Fruit fly (Drosophila melanogaster): Measurements from ENCODE around the gene Smr.

Smr gene

dm6 chrX:12658999-12659560, 83.3 kb downstream of the Smr start, which contains the start of gene Tis11 (continued):
- peak; percentile 33 for TF ChIP-seq lab (GFP tag; optimal IDR thresholded peaks at IDR 0.05)
- TF ChIP-seq E2f2 (GFP tag; IDR thresholded peaks at IDR 0.05) = peak; percentile 82
- peak; percentile 56; the same call in 1 of the 3 replicates for TF ChIP-seq HLH4C (GFP tag; IDR thresholded peaks at IDR 0.05; ENCODE audit: partially characterized antibody)
- peak; percentile 27 for TF ChIP-seq nmo (GFP tag; optimal IDR thresholded peaks at IDR 0.05)
- TF ChIP-seq CG18599 (GFP tag; optimal IDR thresholded peaks at IDR 0.05) = peak; percentile 37
- TF ChIP-seq CG11696 (GFP tag; IDR thresholded peaks at IDR 0.05) = peak; percentile 23; the same call in 1 of the 2 replicates
- 0 out of 4 replicates have a peak, but pooled peaks have one; percentile 31 for TF ChIP-seq chinmo (GFP tag; IDR thresholded peaks at IDR 0.05; ENCODE audit: partially characterized antibody)

- TF ChIP-seq Dad (GFP tag; optimal IDR thresholded peaks at IDR 0.05) = no peak
- TF ChIP-seq ATbp (GFP tag; optimal IDR thresholded peaks at IDR 0.05) = peak; percentile 10
- TF ChIP-seq crol (GFP tag; IDR thresholded peaks at IDR 0.05) = no peak
- TF ChIP-seq Hsf (GFP tag; optimal IDR thresholded peaks at IDR 0.05) = no peak
- no peak for TF ChIP-seq dmrt99B (tag; optimal IDR thresholded peaks at IDR 0.05)
- TF ChIP-seq nom (GFP tag; optimal IDR thresholded peaks at IDR 0.05) = peak; percentile 32
- no peak for TF ChIP-seq hth (optimal IDR thresholded peaks at IDR 0.05)
- no peak for TF ChIP-seq Fer2 (tag; optimal IDR thresholded peaks at IDR 0.05)
- TF ChIP-seq cas (GFP tag; IDR thresholded peaks at IDR 0.05) = no peak
- TF ChIP-seq insv (GFP tag; optimal IDR thresholded peaks at IDR 0.05) = peak; percentile 87 to 98
- TF ChIP-seq eve (GFP tag; optimal IDR thresholded peaks at IDR 0.05) = peak in 1 of 2 experiments; percentile 42
- no peak for TF ChIP-seq Dfd (GFP tag; optimal IDR thresholded peaks at IDR 0.05)
- TF ChIP-seq CG17361 (GFP tag; IDR thresholded peaks at IDR 0.05) = no peak
- TF ChIP-seq bsh (GFP tag; optimal IDR thresholded peaks at IDR 0.05) = no peak
- no peak for TF ChIP-seq Atf-2 (GFP tag; optimal IDR thresholded peaks at IDR 0.05)
- TF ChIP-seq CG10147 (GFP tag; optimal IDR thresholded peaks at IDR 0.05) = no peak
- TF ChIP-seq Jarid2 (GFP tag; optimal IDR thresholded peaks at IDR 0.05) = no peak
- TF ChIP-seq CG14860 (GFP tag; IDR thresholded peaks at IDR 0.05; ENCODE audit: partially characterized antibody) = no peak
- peak; percentile 14 for TF ChIP-seq Fer3 (tag; optimal IDR thresholded peaks at IDR 0.05)
- TF ChIP-seq yki (optimal IDR thresholded peaks at IDR 0.05) = no peak
- no peak for TF ChIP-seq Pdp1 (GFP tag; optimal IDR thresholded peaks at IDR 0.05)
- TF ChIP-seq CG4854 (GFP tag; optimal IDR thresholded peaks at IDR 0.05) = no peak
- TF ChIP-seq CG12071 (GFP tag; optimal IDR thresholded peaks at IDR 0.05) = no peak
- TF ChIP-seq CG6175 (GFP tag; IDR thresholded peaks at IDR 0.05) = no peak
- TF ChIP-seq sisA (GFP tag; IDR thresholded peaks at IDR 0.05) = 0 out of 2 replicates have a peak, but pooled peaks have one; percentile 8
- TF ChIP-seq CG13894 (tag; optimal IDR thresholded peaks at IDR 0.05) = no peak
- no peak for TF ChIP-seq CG7928 (GFP tag; optimal IDR thresholded peaks at IDR 0.05)
- TF ChIP-seq Oaz (GFP tag; IDR thresholded peaks at IDR 0.05) = no peak
- no peak for TF ChIP-seq CG43689 (GFP tag; IDR thresholded peaks at IDR 0.05)
- no peak for TF ChIP-seq Ssrp (tag; optimal IDR thresholded peaks at IDR 0.05)
- TF ChIP-seq caup (GFP tag; optimal IDR thresholded peaks at IDR 0.05; ENCODE audit: severe bottlenecking) = no peak
- TF ChIP-seq CG3065 (GFP tag; optimal IDR thresholded peaks at IDR 0.05) = no peak
- no peak for TF ChIP-seq bbx (GFP tag; IDR thresholded peaks at IDR 0.05; ENCODE audit: partially characterized antibody)
- TF ChIP-seq pfk (GFP tag; optimal IDR thresholded peaks at IDR 0.05) = no peak
- no peak for TF ChIP-seq Scr (GFP tag; IDR thresholded peaks at IDR 0.05; ENCODE audit: partially characterized antibody)
- no peak for TF ChIP-seq CG15269 (tag; optimal IDR thresholded peaks at IDR 0.05)
- no peak for TF ChIP-seq E2f2 (GFP tag; IDR thresholded peaks at IDR 0.05)
- no peak for TF ChIP-seq pum (GFP tag; optimal IDR thresholded peaks at IDR 0.05)
- no peak for TF ChIP-seq CG4424 (GFP tag; optimal IDR thresholded peaks at IDR 0.05)
- TF ChIP-seq jumu (GFP tag; optimal IDR thresholded peaks at IDR 0.05) = no peak
- TF ChIP-seq sim (GFP tag; IDR thresholded peaks at IDR 0.05) = no peak
Observed at dm6 chrX:12658400-12658998, 83.9 kb downstream of the Smr start.
